Fruit fly (Drosophila melanogaster) whole organism, embryonic: ENCODE data around the gene CG17145.

Experiments
- C15 ChIP-seq: fragments of 200-800 bp; sonication (Bioruptor generic); IDR thresholded peaks from 3 replicates; pipeline ENCODE4 v1.3.6; 2022; ENCODE audit warnings: missing biosample characterization, missing genetic modification characterization
- CG10147 ChIP-seq: fragments of 200-800 bp; sonication (Bioruptor generic); optimal IDR thresholded peaks from 2 replicates; lab custom pipeline; 2019; ENCODE audit warnings: missing biosample characterization, mild to moderate bottlenecking, missing genetic modification characterization, moderate library complexity
- CG11456 ChIP-seq: fragments of 200-800 bp; sonication (Bioruptor generic); IDR thresholded peaks from 3 replicates; pipeline ENCODE4 v1.3.6; 2022; ENCODE audit warnings: missing biosample characterization, missing genetic modification characterization
- CG12391 ChIP-seq: fragments of 200-800 bp; sonication (Bioruptor generic); optimal IDR thresholded peaks from 3 replicates; lab custom pipeline; 2018; ENCODE audit warnings: missing biosample characterization, mild to moderate bottlenecking, missing genetic modification characterization, moderate library complexity
- CG14014 ChIP-seq: fragments of 200-800 bp; sonication (Bioruptor generic); IDR thresholded peaks from 2 replicates; pipeline ENCODE4 v1.3.6; 2022; ENCODE audit warnings: missing biosample characterization, missing genetic modification characterization
- CG14860 ChIP-seq: fragments of 200-800 bp; sonication (Bioruptor generic); IDR thresholded peaks from 3 replicates; pipeline ENCODE4 v1.3.6; 2022; ENCODE audit warnings: missing biosample characterization, missing genetic modification characterization; ENCODE audit not compliant: partially characterized antibody
- CG17328 ChIP-seq: fragments of 200-800 bp; sonication (Bioruptor generic); IDR thresholded peaks from 2 replicates; pipeline ENCODE4 v1.3.6; 2022; ENCODE audit warnings: missing biosample characterization, missing genetic modification characterization
- CG17612 ChIP-seq: fragments of 200-800 bp; sonication (Bioruptor generic); IDR thresholded peaks from 2 replicates; pipeline ENCODE4 v1.3.6; 2022; ENCODE audit warnings: missing biosample characterization, missing genetic modification characterization
- CG2678 ChIP-seq: fragments of 200-800 bp; sonication (Bioruptor generic); optimal IDR thresholded peaks from 3 replicates; lab custom pipeline; 2019; ENCODE audit warnings: missing biosample characterization, mild to moderate bottlenecking, missing genetic modification characterization, moderate library complexity
- CG2875 ChIP-seq: fragments of 200-800 bp; sonication (Bioruptor generic); optimal IDR thresholded peaks from 2 replicates; lab custom pipeline; 2017; ENCODE audit warnings: missing biosample characterization, mild to moderate bottlenecking, missing genetic modification characterization, missing genetic modification reagents
- CG3281 ChIP-seq: fragments of 200-800 bp; sonication (Bioruptor generic); optimal IDR thresholded peaks from 3 replicates; lab custom pipeline; 2017; ENCODE audit warnings: missing biosample characterization, mild to moderate bottlenecking, missing genetic modification characterization
- CG4707 ChIP-seq: fragments of 200-800 bp; sonication (Bioruptor generic); optimal IDR thresholded peaks from 2 replicates; lab custom pipeline; 2018; ENCODE audit warnings: missing biosample characterization, mild to moderate bottlenecking, missing genetic modification characterization, moderate library complexity
- CG5953 ChIP-seq: fragments of 200-800 bp; sonication (Bioruptor generic); IDR thresholded peaks from 2 replicates; pipeline ENCODE4 v1.3.6; 2022; ENCODE audit warnings: missing biosample characterization, missing genetic modification characterization
- CG7372 ChIP-seq: fragments of 200-800 bp; sonication (Bioruptor generic); IDR thresholded peaks from 2 replicates; pipeline ENCODE4 v1.3.6; 2022; ENCODE audit warnings: missing biosample characterization, missing genetic modification characterization
- CG7745 ChIP-seq: fragments of 200-800 bp; sonication (Bioruptor generic); optimal IDR thresholded peaks from 2 replicates; lab custom pipeline; 2018; ENCODE audit warnings: missing biosample characterization, mild to moderate bottlenecking, missing genetic modification characterization, moderate library complexity
- CG8478 ChIP-seq: fragments of >200 bp; optimal IDR thresholded peaks from 2 replicates; lab custom pipeline; 2018
- CG9932 ChIP-seq: fragments of 200-800 bp; sonication (Bioruptor generic); IDR thresholded peaks from 2 replicates; pipeline ENCODE4 v1.3.6; 2022; ENCODE audit warnings: missing biosample characterization, missing genetic modification characterization
- CkIIα-i1 ChIP-seq: fragments of 200-800 bp; sonication (Bioruptor generic); IDR thresholded peaks from 2 replicates; pipeline ENCODE4 v1.3.6; 2022; ENCODE audit warnings: missing biosample characterization, missing genetic modification characterization
- D19A ChIP-seq: fragments of 200-800 bp; optimal IDR thresholded peaks from 3 replicates; lab custom pipeline; 2019; ENCODE audit warnings: missing biosample characterization, mild to moderate bottlenecking, missing genetic modification characterization, moderate library complexity
- Dip3 ChIP-seq: fragments of 200-800 bp; sonication (Bioruptor generic); optimal IDR thresholded peaks from 3 replicates; lab custom pipeline; 2016; ENCODE audit warnings: missing biosample characterization, missing genetic modification characterization
- E2f2 ChIP-seq: fragments of 200-800 bp; sonication (Bioruptor generic); IDR thresholded peaks from 2 replicates; pipeline ENCODE4 v1.3.6; 2022; ENCODE audit warnings: missing biosample characterization, missing genetic modification characterization
- Gug ChIP-seq: fragments of 200-800 bp; sonication (Bioruptor generic); IDR thresholded peaks from 4 replicates; pipeline ENCODE4 v1.3.6; 2022; ENCODE audit warnings: missing biosample characterization, missing genetic modification characterization
- H2.0 ChIP-seq: fragments of 200-800 bp; sonication (Bioruptor generic); IDR thresholded peaks from 2 replicates; pipeline ENCODE4 v1.3.6; 2022; ENCODE audit warnings: missing biosample characterization, missing genetic modification characterization
- Hand ChIP-seq: fragments of 200-800 bp; sonication (Bioruptor generic); optimal IDR thresholded peaks from 2 replicates; lab custom pipeline; 2017; ENCODE audit warnings: mild to moderate bottlenecking, missing biosample characterization, missing genetic modification reagents, missing genetic modification characterization
- Max ChIP-seq: fragments of 200-800 bp; sonication (Bioruptor generic); optimal IDR thresholded peaks from 2 replicates; lab custom pipeline; 2016; ENCODE audit warnings: missing biosample characterization, mild to moderate bottlenecking, missing genetic modification characterization
- Neu2 ChIP-seq: fragments of 200-800 bp; sonication (Bioruptor generic); optimal IDR thresholded peaks from 3 replicates; lab custom pipeline; 2016; ENCODE audit warnings: missing biosample characterization, missing genetic modification characterization, borderline replicate concordance
- Sry-δ ChIP-seq: fragments of 200-800 bp; sonication (Bioruptor generic); optimal IDR thresholded peaks from 2 replicates; lab custom pipeline; 2016; ENCODE audit warnings: missing biosample characterization, missing genetic modification characterization
- Usf ChIP-seq: fragments of 200-800 bp; sonication (Bioruptor generic); optimal IDR thresholded peaks from 2 replicates; lab custom pipeline; 2017; ENCODE audit warnings: missing genotype, missing biosample characterization, missing genetic modification characterization
- YL-1 ChIP-seq: fragments of 200-800 bp; sonication (Bioruptor generic); optimal IDR thresholded peaks from 3 replicates; lab custom pipeline; 2017; ENCODE audit warnings: missing biosample characterization, mild to moderate bottlenecking, missing genetic modification characterization
- bowl ChIP-seq: fragments of 200-800 bp; sonication (Bioruptor generic); IDR thresholded peaks from 2 replicates; pipeline ENCODE4 v1.3.6; 2022; ENCODE audit warnings: missing biosample characterization, missing genetic modification characterization
- chif ChIP-seq, 2 experiments: fragments of 200-800 bp; sonication (Bioruptor generic); optimal IDR thresholded peaks; 3 replicates each; lab custom pipeline; 2016; ENCODE audit warnings: missing biosample characterization in 2 of 2, missing genetic modification characterization in 2 of 2
- chn ChIP-seq: fragments of 200-800 bp; sonication (Bioruptor generic); optimal IDR thresholded peaks from 2 replicates; lab custom pipeline; 2016; ENCODE audit warnings: missing biosample characterization, missing genetic modification characterization
- crc ChIP-seq: fragments of 200-800 bp; sonication (Bioruptor generic); optimal IDR thresholded peaks from 2 replicates; lab custom pipeline; 2016; ENCODE audit warnings: missing biosample characterization, missing genetic modification characterization
- dati ChIP-seq: fragments of 200-800 bp; sonication (Bioruptor generic); IDR thresholded peaks from 2 replicates; pipeline ENCODE4 v1.3.6; 2022; ENCODE audit warnings: missing biosample characterization, missing genetic modification characterization
- exex ChIP-seq: fragments of 200-800 bp; sonication (Bioruptor generic); optimal IDR thresholded peaks from 4 replicates; lab custom pipeline; 2018; ENCODE audit warnings: missing biosample characterization, mild to moderate bottlenecking, missing genetic modification characterization, moderate library complexity
- eyg ChIP-seq: fragments of 200-800 bp; sonication (Bioruptor generic); optimal IDR thresholded peaks from 3 replicates; lab custom pipeline; 2016; ENCODE audit warnings: missing biosample characterization, missing genetic modification characterization
- gce ChIP-seq: fragments of 200-800 bp; sonication (Bioruptor generic); IDR thresholded peaks from 3 replicates; pipeline ENCODE4 v1.3.6; 2022; ENCODE audit warnings: missing biosample characterization, missing genetic modification characterization
- gt ChIP-seq: fragments of 200-800 bp; sonication (Bioruptor generic); IDR thresholded peaks from 2 replicates; pipeline ENCODE4 v1.3.6; 2022; ENCODE audit warnings: missing biosample characterization, missing genetic modification characterization
- h ChIP-seq: fragments of >200 bp; optimal IDR thresholded peaks from 2 replicates; lab custom pipeline; 2017
- jigr1 ChIP-seq: fragments of 200-800 bp; sonication (Bioruptor generic); IDR thresholded peaks from 3 replicates; pipeline ENCODE4 v1.3.6; 2022; ENCODE audit warnings: missing biosample characterization, missing genetic modification characterization
- kah ChIP-seq: fragments of 200-800 bp; sonication (Bioruptor generic); optimal IDR thresholded peaks from 2 replicates; lab custom pipeline; 2018; ENCODE audit warnings: missing biosample characterization, mild to moderate bottlenecking, missing genetic modification characterization
- lab ChIP-seq: fragments of 200-800 bp; sonication (Bioruptor generic); optimal IDR thresholded peaks from 3 replicates; lab custom pipeline; 2017; ENCODE audit warnings: missing biosample characterization, missing genetic modification characterization, mild to moderate bottlenecking, moderate library complexity, missing genetic modification reagents
- lola ChIP-seq, 3 experiments: fragments of >200 bp in 2 of 3; fragments of 200-800 bp in 1 of 3; sonication (Bioruptor generic) in 1 of 3; optimal IDR thresholded peaks; 2 replicates each; lab custom pipeline; 2017 to 2019; ENCODE audit warnings: missing biosample characterization in 3 of 3, missing genetic modification characterization in 3 of 3, mild to moderate bottlenecking in 1 of 3, moderate library complexity in 1 of 3
- mld ChIP-seq: fragments of 200-800 bp; sonication (Bioruptor generic); IDR thresholded peaks from 3 replicates; pipeline ENCODE4 v1.3.6; 2022; ENCODE audit warnings: missing biosample characterization, missing genetic modification characterization; ENCODE audit not compliant: partially characterized antibody
- oc ChIP-seq: fragments of 200-800 bp; sonication (Bioruptor generic); optimal IDR thresholded peaks from 2 replicates; lab custom pipeline; 2018; ENCODE audit warnings: missing biosample characterization, mild to moderate bottlenecking, missing genetic modification characterization, moderate library complexity
- pzg ChIP-seq: fragments of 200-800 bp; sonication (Bioruptor generic); optimal IDR thresholded peaks from 3 replicates; lab custom pipeline; 2018; ENCODE audit warnings: missing biosample characterization, mild to moderate bottlenecking, missing genetic modification characterization, moderate library complexity
- run ChIP-seq: fragments of 200-800 bp; sonication (Bioruptor generic); optimal IDR thresholded peaks from 3 replicates; lab custom pipeline; 2018; ENCODE audit warnings: missing biosample characterization, mild to moderate bottlenecking, missing genetic modification characterization
- slou ChIP-seq: fragments of 200-800 bp; sonication (Bioruptor generic); optimal IDR thresholded peaks from 3 replicates; lab custom pipeline; 2016; ENCODE audit warnings: missing biosample characterization, missing genetic modification characterization
- tap ChIP-seq: fragments of 200-800 bp; optimal IDR thresholded peaks from 3 replicates; lab custom pipeline; 2019; ENCODE audit warnings: missing biosample characterization, mild to moderate bottlenecking, missing genetic modification characterization, moderate library complexity
- wdn ChIP-seq: fragments of 200-800 bp; sonication (Bioruptor generic); IDR thresholded peaks from 2 replicates; pipeline ENCODE4 v1.3.6; 2022; ENCODE audit warnings: missing biosample characterization, missing genetic modification characterization
- zf30C ChIP-seq: fragments of 200-800 bp; sonication (Bioruptor generic); optimal IDR thresholded peaks from 3 replicates; lab custom pipeline; 2018; ENCODE audit warnings: missing biosample characterization, mild to moderate bottlenecking, missing genetic modification characterization

The CG17145 gene

DNA sequence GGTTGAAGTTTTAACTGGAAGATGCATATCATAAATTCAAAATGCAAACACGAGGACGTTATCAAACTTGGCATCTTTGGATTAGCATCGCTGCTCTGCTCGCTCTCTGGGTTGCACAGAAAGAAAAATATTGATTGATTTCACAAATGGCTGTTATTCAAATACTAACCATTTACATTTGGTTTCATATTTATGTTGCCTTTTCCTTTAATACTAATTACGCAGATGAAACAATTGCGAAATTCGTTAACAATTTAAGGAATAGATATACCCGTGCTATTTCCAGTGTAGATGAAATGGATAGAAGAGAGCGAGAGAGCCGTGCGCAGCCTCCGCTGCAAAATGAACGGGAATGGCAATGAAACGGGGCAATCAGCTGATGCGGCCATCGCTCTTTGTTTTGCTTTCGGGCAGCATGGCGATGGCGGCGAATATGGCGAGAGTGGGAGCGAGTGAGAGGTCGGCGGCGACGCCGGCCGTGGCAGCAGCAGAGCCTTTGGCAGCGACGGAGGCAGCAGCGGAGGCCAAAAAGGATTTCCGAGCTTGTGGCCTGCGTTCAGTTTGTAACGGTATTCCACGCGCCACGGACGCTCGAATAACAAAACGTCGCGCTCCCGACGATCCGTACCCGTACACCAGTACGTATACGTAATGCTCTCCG is 26.0 kb downstream of the CG17145 start, which contains the start of gene rdgC (continued):
- peak; percentile 88 for TF ChIP-seq CG2875 (GFP tag; lab: Kevin White, UChicago)
- no peak for TF ChIP-seq CG14860 (GFP tag; lab: Robert Waterston, UW)
- TF ChIP-seq CG17612: peak; percentile 89
- peak; percentile 68 for TF ChIP-seq Usf (GFP tag; lab: Kevin White, UChicago)
- peak; percentile 57 for TF ChIP-seq YL-1 (GFP tag; lab: Kevin White, UChicago)
- TF ChIP-seq CG4707: peak; percentile 91
- TF ChIP-seq slou (GFP tag; lab: Kevin White, UChicago): peak; percentile 92
- peak; percentile 91 for TF ChIP-seq bowl
- peak; percentile 91 for TF ChIP-seq Gug (GFP tag; lab: Robert Waterston, UW)
- TF ChIP-seq tap (tag; lab: Kevin White, UChicago): peak; percentile 98
- TF ChIP-seq eyg (GFP tag; lab: Kevin White, UChicago): peak; percentile 95
- TF ChIP-seq CG10147 (GFP tag; lab: Kevin White, UChicago): peak; percentile 96
- TF ChIP-seq CG11456: peak; percentile 94
- TF ChIP-seq Max (GFP tag; lab: Kevin White, UChicago): peak; percentile 92
- TF ChIP-seq pzg (GFP tag; lab: Kevin White, UChicago): peak; percentile 17
- TF ChIP-seq CG7745 (tag; lab: Kevin White, UChicago): no peak
- peak; percentile 93 for TF ChIP-seq CkIIα-i1 (GFP tag; lab: Robert Waterston, UW)
- TF ChIP-seq zf30C (GFP tag; lab: Kevin White, UChicago): peak; percentile 70
- peak; percentile 93 for TF ChIP-seq D19A (tag; lab: Kevin White, UChicago)
- TF ChIP-seq jigr1: peak; percentile 90
- peak; percentile 92 to 96 for TF ChIP-seq chif (GFP tag; optimal IDR thresholded peaks at IDR 0.05; lab: Kevin White, UChicago)
- peak; percentile 95 for TF ChIP-seq oc
- peak; percentile 60 for TF ChIP-seq gt (GFP tag; lab: Robert Waterston, UW)
- no peak for TF ChIP-seq h
- TF ChIP-seq CG17328 (GFP tag; lab: Robert Waterston, UW): peak; percentile 96
- peak; percentile 97 for TF ChIP-seq CG2678 (tag; lab: Kevin White, UChicago)
- peak; percentile 94 for TF ChIP-seq Hand (GFP tag; lab: Kevin White, UChicago)
- peak; percentile 92 for TF ChIP-seq wdn (GFP tag; lab: Robert Waterston, UW)
- peak; percentile 94 for TF ChIP-seq Dip3
- TF ChIP-seq CG8478: no peak
- TF ChIP-seq chn: peak; percentile 91
- peak; percentile 94 for TF ChIP-seq H2.0 (GFP tag; lab: Robert Waterston, UW)
- TF ChIP-seq C15 (GFP tag; lab: Robert Waterston, UW): peak; percentile 95
- TF ChIP-seq CG7372 (GFP tag; lab: Robert Waterston, UW): peak; percentile 95
- peak; percentile 93 for TF ChIP-seq run (tag; lab: Kevin White, UChicago)
- peak; percentile 94 for TF ChIP-seq dati (GFP tag; lab: Robert Waterston, UW)
- TF ChIP-seq mld (GFP tag; lab: Robert Waterston, UW): no peak
- peak; percentile 87 for TF ChIP-seq kah (GFP tag; lab: Kevin White, UChicago)
- TF ChIP-seq lola (GFP tag; optimal IDR thresholded peaks at IDR 0.05; lab: Kevin White, UChicago): peak in 1 of 3 experiments; percentile 40
- peak; percentile 86 for TF ChIP-seq exex (tag; lab: Kevin White, UChicago)
- TF ChIP-seq E2f2: peak; percentile 79
- peak; percentile 95 for TF ChIP-seq CG14014 (GFP tag; lab: Robert Waterston, UW)
- TF ChIP-seq CG5953 (GFP tag; lab: Robert Waterston, UW): peak; percentile 93
- peak; percentile 93 for TF ChIP-seq crc (GFP tag; lab: Kevin White, UChicago)
- TF ChIP-seq CG9932 (GFP tag; lab: Robert Waterston, UW): peak; percentile 89
- peak; percentile 73 for TF ChIP-seq Sry-δ (GFP tag; lab: Kevin White, UChicago)
- peak; percentile 96 for TF ChIP-seq gce
- TF ChIP-seq CG3281 (GFP tag; lab: Kevin White, UChicago): peak; percentile 94
- TF ChIP-seq CG12391 (tag; lab: Kevin White, UChicago): peak; percentile 96
- TF ChIP-seq lab (GFP tag; lab: Kevin White, UChicago): peak; percentile 98
- peak; percentile 64 for TF ChIP-seq Neu2
